Fruit fly (Drosophila melanogaster) S2 (cell line): ENCODE measurements around the gene sinu.

Source experiments
- CG8478 ChIP-seq: fragments of >200 bp; optimal IDR thresholded peaks from 2 replicates; lab custom pipeline; 2018
- CTCF ChIP-seq, 2 experiments: fragments of >200 bp; optimal IDR thresholded peaks; 2 replicates each; lab custom pipeline; 2018

sinu gene

DNA sequence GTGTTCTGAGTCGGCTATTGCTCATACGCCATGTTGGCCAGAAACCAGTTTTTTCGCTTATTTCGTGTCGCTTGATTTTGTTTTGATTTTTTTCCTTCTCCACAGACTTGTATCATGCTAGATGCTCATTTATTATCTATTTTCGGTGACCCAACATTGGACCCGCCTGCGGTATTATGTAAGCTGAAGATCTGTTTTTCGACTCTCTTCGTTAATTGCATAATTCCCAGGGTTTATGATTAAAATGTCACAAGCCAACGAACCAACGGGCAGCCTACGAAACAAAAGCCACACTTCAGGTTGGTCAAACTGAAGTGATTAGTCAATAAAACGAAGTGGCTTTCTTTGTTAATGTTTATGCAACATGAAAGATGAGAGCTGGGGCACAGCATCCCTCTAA lies 17.2 kb upstream of the sinu start:
- no peak for TF ChIP-seq CG8478
- TF ChIP-seq CTCF (optimal IDR thresholded peaks at IDR 0.05; lab: Kevin White, UChicago), result no peak

DNA sequence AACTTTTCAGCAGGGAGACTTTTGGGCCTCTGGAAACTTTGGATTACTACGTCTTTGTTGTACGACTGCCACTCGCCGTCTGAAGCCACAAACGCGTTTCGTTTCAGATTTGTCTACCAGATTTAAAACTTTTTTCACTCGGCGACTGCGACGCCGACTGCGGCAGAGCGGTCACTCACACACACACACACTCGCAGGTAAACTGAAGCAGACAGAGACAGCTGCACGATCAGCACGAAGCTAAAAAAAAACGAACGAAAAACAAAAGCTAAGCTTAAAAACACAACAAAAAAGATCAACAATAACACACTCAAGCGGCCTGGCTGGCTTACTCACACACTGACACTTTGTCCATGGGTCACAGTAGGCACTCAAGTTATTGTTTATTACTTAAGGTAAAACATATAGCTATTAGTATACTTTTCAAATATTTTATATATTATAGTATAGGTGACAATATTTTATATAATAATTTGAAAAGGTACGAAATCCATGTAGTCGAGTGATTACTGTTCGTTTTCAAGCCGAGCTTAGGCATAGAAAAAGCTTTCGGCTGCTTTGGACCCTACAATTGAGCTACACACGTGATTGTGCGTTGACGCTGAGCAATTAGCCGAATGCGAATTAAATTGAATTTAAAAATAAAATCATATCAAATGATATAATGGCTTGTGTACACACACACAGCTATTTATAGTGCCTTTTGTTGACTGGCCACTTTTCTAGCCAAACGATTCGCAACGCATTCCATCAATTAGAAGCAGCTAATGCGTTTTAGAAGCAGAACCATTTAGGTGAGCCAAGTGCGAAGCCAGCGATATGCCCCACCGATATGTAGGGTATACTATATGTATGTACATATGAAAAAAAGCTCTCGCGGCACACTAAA lies 16.1 kb upstream of the sinu start, which contains the start of gene Msr-110:
Gene Msr-110, minus strand, starts transcription at position 99 of the 889 bp plus-strand sequence.
- TF ChIP-seq CTCF (optimal IDR thresholded peaks at IDR 0.05; lab: Kevin White, UChicago), result no peak
- TF ChIP-seq CG8478, result no peak

DNA sequence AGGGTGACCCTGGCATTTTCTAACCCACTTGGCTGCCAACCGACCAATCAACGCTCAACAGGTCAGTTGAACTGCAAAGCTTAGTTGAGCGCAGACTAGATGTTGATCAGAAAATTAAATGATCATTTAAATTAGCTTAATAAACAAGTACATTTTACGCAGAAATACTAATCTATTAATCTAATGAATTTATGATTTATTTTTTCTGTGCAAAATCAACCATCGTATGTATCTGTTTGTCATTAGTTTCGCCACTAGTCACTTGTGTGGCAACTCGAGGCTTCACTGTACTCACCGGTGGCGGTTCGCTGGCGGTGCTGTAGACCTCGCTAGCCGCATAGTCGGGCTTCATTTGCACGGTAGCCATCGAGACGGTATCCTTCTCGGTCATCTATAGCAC lies 15.1 kb upstream of the sinu start:
- no peak for TF ChIP-seq CTCF (optimal IDR thresholded peaks at IDR 0.05; lab: Kevin White, UChicago)

DNA sequence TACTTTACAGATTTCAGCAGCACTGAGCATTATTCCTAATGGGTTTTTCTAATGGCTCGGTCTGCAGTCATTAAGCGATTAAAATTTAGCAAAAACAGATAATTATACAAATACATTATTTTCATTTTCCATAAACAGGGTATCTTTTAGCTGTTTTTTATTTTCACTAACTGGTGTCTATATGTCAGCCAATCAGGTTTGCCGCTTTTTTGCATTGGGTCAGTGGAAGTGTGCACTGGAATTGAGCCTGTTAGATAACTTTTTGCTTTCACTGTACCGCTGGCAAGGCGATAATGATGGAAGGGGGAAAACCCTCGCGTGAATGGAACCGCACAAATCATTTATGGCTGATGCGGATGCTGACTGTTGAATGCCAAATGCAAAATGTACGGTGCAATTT lies 14.1 kb upstream of the sinu start:
- no peak for TF ChIP-seq CG8478

DNA sequence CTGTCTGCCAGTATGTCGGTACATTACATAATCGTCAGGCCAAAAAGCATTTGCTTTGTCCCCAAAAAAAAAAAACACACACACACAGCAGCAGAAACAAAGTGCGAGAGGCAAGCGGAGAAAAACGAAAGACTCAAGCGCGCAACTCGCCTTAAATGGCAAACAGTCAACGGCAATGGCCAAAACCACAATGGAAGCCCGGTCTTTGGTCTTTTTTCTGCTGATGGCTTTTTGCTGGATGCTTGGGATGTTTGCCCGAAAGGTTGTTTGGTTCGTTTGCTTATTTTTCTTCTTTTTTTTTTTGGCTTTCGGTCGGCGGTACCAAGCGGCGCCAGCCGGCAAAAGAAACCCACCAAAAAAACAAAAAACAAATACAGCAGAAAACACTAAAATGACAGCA lies 9.7 kb upstream of the sinu start:
- TF ChIP-seq CTCF (optimal IDR thresholded peaks at IDR 0.05; lab: Kevin White, UChicago), result no peak
- TF ChIP-seq CG8478, result no peak

DNA sequence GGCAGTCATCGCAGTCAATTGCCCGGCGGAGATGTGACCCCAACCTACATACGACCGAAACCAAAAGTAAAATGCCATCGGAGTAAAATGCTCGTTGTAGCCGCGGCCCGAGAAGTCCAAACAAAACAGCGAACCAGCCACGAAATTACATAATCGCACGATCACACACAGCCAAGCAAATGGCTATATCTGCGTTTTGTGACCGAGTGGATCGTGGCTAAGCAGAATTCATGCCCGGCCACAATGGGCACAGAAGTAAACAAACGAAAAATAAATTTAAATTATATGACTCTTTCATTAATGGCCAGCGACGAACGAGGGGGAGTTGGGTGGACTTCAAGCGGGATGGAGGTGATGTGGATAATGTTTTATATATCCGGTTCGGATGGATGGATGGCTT lies 8.3 kb upstream of the sinu start:
- TF ChIP-seq CG8478 (no peak), CTCF (optimal IDR thresholded peaks at IDR 0.05; lab: Kevin White, UChicago) (no peak)

DNA sequence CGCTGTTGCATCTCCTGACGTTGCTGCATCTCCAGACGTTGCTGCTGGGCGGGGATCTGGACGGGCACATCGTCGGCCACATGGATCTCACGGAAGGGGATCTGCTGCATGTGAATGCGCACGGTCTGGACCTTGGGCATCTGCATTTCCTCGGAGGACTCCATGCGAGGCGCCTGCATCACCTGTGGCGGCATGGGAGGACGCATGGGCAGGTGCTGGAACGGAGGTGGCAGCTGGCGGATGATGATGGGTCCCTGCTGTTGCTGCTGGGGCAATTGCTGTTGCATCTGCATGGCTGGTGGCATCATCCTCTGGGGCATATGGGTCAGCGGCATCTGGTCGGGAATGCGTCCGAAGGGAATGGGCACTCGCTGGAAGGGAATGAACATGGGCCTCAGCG lies 7.0 kb upstream of the sinu start:
- TF ChIP-seq CTCF (optimal IDR thresholded peaks at IDR 0.05; lab: Kevin White, UChicago) (no peak), CG8478 (no peak)

DNA sequence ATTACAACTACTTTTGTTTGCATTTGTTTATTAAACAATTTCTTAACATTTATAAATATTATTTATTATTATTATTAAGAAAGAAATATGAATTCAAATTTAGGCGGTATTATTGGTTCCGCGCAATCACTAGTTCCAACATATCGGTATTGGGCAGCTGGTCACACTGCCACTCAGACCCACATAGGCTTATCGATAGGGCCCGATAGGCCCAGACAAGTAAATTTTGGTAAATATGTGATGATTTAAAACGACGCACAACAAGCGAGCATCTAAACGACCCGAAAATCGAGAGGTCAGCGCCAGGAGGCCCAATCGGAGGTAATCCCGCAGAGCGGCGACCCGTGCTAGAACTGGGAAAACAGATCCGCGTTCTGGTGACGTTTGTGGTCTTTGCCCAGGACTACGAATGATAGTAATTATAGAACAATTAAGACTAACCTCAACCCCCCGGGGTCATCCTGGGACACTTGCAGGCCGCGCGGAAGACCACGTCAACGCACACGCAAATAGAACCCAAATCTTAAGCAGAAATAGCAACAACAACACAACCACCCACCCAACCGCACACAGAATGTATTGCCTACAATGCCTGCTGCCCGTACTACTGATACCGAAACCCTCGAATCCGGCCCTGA lies 3.8 kb upstream of the sinu start, which contains the start of gene bc10:
Gene bc10, plus strand, starts transcription at position 181 of the 638 bp plus-strand sequence.
- TF ChIP-seq CTCF (optimal IDR thresholded peaks at IDR 0.05; lab: Kevin White, UChicago) (no peak), CG8478 (no peak)

DNA sequence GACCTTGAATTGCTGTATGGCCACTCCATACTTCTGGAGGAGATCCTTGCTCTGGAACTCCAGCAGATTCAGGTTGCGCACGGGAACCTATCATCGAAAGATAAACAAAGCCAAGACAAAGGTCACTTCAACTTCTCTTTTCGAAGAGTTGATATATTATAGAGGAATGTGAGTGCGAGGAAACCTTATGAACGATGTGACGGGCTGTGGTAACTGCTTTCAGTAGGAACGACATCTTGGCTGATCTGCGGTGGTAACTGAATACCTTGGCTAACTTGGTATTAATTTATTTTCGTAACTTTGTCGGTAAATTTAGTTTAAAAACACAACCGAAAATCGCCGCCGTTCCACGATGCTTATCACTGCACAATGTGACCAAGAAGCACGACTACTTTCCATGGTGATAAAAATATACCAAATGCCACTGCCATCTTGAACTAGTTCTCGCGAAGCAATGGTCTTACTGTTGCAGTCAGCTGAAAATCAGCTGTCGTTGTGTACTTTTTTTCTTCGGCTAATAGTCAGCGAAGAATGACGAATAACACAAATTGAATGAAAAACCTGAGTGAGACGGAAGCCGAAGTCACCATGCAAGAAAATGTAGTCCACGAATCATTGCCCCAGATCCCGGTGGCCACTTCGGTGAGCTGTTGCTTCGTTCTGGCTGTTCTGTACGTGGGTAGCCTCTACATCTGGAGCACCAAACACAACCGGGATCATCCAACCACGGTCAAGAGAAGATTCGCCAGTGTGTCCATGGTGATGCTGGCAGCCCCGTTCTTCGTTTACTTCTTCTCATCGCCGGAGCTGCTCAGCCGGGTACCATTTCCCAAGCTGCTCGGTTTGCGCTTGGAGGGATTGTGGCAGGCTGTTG lies 2.1 kb upstream of the sinu start, which contains the start of the genes ScsbetaG and Sras:
Gene ScsbetaG, minus strand, starts transcription at position 383 of the 874 bp plus-strand sequence.
Gene Sras, plus strand, starts transcription at position 466 of the 874 bp plus-strand sequence.
- TF ChIP-seq CTCF (optimal IDR thresholded peaks at IDR 0.05; lab: Kevin White, UChicago), result peak; percentile 30 to 34
- no peak for TF ChIP-seq CG8478

DNA sequence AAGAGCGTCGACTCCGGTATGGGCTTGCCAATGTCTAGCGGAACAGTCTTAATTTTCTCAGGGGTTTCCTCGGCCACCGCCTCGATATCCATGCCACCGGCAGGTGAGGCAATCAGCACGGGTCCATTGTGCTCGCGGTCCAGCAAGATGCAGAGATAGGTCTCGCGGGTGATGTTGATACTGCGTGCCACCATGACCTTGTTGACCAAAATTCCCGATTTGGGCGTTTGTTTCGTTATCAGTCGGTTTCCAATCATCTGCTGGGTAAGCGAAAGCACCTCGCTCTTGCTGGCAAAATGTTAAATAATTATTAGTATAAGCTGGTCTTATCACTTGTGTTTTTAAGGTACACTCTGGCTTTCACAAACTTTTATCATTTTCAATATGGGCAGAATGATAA lies 1.2 kb upstream of the sinu start:
- TF ChIP-seq CG8478 (no peak), CTCF (optimal IDR thresholded peaks at IDR 0.05; lab: Kevin White, UChicago) (no peak)

DNA sequence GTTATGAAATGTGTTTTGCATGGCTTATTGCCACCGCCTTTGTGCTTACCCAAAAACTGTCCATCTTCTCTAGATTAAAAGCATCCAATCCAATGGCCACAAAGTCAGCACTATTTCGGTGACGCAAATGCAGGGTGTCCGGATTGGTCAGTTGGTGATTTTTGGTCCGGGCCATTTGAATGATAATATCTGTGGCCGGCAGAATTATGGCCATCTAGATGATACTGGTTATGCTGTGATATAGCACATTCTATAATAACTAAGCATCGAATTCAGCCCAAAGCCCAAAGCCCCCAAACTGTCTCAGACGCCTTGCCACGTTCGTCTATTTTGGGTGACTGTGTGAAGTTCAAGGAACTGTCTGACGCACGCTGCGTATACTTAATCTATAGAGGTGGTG lies 5.2 kb downstream of the sinu start:
- TF ChIP-seq CTCF (optimal IDR thresholded peaks at IDR 0.05; lab: Kevin White, UChicago), result no peak
- no peak for TF ChIP-seq CG8478

DNA sequence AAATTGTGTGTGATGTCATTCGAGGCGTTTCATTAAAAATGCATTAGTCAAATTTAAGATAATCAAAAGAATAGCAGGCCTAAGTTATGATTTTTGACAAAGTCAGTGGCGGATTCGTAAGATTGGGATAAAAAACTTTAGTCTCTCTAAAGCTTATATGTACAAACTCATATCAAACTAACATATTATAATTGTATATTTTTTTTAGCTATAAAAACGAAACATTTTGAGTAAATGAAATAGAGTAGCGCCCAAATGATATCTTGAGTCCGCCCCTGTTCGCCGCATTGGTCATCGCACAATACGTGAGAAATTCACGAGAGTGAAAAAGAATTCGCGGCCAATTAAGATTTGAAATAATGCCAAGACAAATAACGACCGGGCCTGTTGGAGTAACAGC lies 7.0 kb downstream of the sinu start:
- TF ChIP-seq CG8478 (no peak), CTCF (optimal IDR thresholded peaks at IDR 0.05; lab: Kevin White, UChicago) (no peak)

DNA sequence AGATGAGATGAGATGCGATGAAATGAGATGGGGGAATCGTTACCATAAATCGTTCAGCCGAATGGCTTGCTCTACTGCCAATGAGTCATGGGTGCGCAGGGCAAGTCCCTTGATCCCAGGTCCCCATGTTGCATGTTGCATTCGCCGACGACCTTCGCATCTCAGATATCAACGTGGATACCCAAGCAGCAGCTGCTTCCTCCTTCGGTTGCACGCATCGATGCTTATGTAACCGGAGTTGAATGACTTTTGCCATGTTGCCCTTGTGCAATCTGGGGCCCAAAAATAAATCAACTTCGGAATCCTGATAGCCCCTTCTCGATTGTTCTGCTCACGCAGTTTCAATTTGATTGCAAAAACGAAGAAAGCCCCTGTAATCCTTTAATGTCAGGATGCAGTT lies 7.7 kb downstream of the sinu start:
- TF ChIP-seq CTCF (optimal IDR thresholded peaks at IDR 0.05; lab: Kevin White, UChicago), result no peak
- no peak for TF ChIP-seq CG8478

DNA sequence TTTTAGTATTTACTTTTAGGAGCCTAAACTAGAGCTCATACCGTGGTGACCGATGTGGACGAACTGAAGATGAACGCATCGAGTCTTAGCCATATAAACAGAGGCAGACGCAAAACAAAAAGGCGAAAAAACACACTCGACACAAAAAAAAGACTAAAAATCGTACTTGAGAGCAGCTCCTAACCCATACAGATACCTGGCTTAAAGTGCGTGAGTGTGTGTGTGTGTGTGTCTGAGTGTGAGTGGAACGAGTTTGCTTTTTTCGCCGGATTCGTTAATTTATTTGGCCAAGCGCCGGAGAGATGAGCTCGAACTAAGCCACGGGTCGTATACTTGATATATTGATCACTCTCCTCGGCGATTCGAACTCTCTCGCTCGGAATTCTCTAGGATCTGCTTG lies 10.3 kb downstream of the sinu start, which contains the start of gene frm:
Gene frm, minus strand, starts transcription at position 73 of the 400 bp plus-strand sequence.
- no peak for TF ChIP-seq CTCF (optimal IDR thresholded peaks at IDR 0.05; lab: Kevin White, UChicago)
- no peak for TF ChIP-seq CG8478

DNA sequence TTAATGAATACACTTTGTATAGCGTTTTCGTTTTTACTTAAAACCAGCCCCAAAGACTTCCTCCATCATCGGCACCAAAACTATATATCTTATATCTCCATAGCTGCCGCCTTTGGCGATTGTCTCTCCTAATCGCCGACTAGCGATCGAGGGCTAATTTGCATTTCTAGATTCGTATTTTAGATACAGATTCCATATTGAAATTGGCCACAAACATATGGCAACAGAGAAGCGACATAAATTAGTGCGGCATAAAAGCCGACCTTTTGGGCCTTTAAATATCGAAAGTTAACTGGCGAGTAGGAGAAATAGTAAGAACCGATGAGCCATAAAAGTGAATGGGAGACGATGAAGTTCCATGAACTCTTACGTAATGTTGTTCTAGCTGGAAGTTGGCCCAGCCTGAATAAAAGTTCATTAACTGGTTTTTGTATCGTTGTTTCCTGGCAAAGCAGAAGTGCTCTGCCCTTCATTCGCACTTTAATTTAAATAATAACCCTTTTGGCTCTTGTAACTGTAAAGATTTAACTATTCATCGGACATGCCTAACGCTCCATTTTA lies 12.8 kb downstream of the sinu start:
- TF ChIP-seq CTCF (optimal IDR thresholded peaks at IDR 0.05; lab: Kevin White, UChicago) (no peak), CG8478 (no peak)
